Worm (Caenorhabditis elegans) whole organism, L1 larva: Measurements from ENCODE around the gene F38H12.5.

Source experiments
- F16B12.6 ChIP-seq: fragments of 150-350 bp; optimal IDR thresholded peaks from 2 replicates; lab custom pipeline; 2014; ENCODE audit warnings: missing biosample characterization, missing genetic modification characterization
- ama-1 ChIP-seq: fragments of 150-350 bp; optimal IDR thresholded peaks from 2 replicates; lab custom pipeline; 2014
- isw-1 ChIP-seq: fragments of 200-800 bp; sonication (Bioruptor generic); IDR thresholded peaks from 2 replicates; pipeline ENCODE4 v1.3.6; 2022; ENCODE audit warnings: missing genetic modification characterization, missing compliant biosample characterization
- lsy-2 ChIP-seq, 2 experiments: fragments of 150-350 bp; optimal IDR thresholded peaks; 2 replicates each; lab custom pipeline; 2014; ENCODE audit warnings: missing biosample characterization in 2 of 2, missing genetic modification characterization in 2 of 2
- nhr-237 ChIP-seq: fragments of 150-350 bp; optimal IDR thresholded peaks from 2 replicates; lab custom pipeline; 2014; ENCODE audit warnings: missing biosample characterization, missing genetic modification characterization
- nhr-28 ChIP-seq: fragments of 150-350 bp; optimal IDR thresholded peaks from 2 replicates; lab custom pipeline; 2014; ENCODE audit warnings: missing biosample characterization, missing genetic modification characterization
- nhr-77 ChIP-seq: fragments of 150-350 bp; optimal IDR thresholded peaks from 2 replicates; lab custom pipeline; 2014; ENCODE audit warnings: missing biosample characterization, missing genetic modification characterization
- unc-62 ChIP-seq: fragments of 150-350 bp; optimal IDR thresholded peaks from 2 replicates; lab custom pipeline; 2014; ENCODE audit warnings: missing biosample characterization, missing genetic modification reagents, missing genetic modification characterization

DNA sequence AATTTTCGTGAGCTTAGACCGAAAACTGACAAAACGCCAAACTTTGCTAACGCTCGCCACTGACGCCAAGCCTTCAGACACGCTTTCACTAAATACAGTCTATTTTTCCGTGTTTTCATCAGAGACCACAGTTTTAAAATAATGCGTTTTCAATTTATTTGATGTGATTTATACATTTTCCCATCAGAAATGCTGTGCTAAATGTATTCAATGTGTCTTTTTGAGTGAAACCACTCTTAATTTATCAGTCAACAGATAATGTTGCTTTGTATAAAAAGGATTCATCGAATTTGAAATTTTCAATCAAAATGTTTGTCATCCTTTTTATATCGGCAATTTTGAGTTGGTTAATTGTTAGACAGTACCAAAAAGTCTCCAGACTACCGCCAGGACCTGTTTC is 51.5 kb downstream of the F38H12.5 start, which contains the start of gene cyp-35A4:
- TF ChIP-seq unc-62 (GFP tag; lab: Kevin White, UChicago): no peak
- TF ChIP-seq isw-1: no peak
- no peak for TF ChIP-seq nhr-28
- no peak for TF ChIP-seq lsy-2 (tag; optimal IDR thresholded peaks at IDR 0.05; lab: Kevin White, UChicago)
- TF ChIP-seq nhr-237 (tag; lab: Kevin White, UChicago): no peak
- TF ChIP-seq nhr-77 (tag; lab: Kevin White, UChicago): no peak
- TF ChIP-seq F16B12.6 (tag; lab: Kevin White, UChicago): no peak
- no peak for TF ChIP-seq ama-1
